Fruit fly (Drosophila melanogaster) whole organism, pupa: ENCODE results near the gene CG7368.

ENCODE experiments used
- CG10348 ChIP-seq: fragments of 200-800 bp; sonication (Bioruptor generic); IDR thresholded peaks from 2 replicates; pipeline ENCODE4 v1.3.6; 2022; ENCODE audit warnings: missing biosample characterization, missing genetic modification characterization
- CG13204 ChIP-seq: fragments of 200-800 bp; sonication (Bioruptor generic); optimal IDR thresholded peaks from 2 replicates; lab custom pipeline; 2018; ENCODE audit warnings: missing biosample characterization, mild to moderate bottlenecking, missing genetic modification characterization, moderate library complexity
- CG4496 ChIP-seq: fragments of 200-800 bp; sonication (Bioruptor generic); IDR thresholded peaks from 3 replicates; pipeline ENCODE4 v1.3.6; 2022; ENCODE audit warnings: missing biosample characterization, missing genetic modification characterization
- Pif1B ChIP-seq: fragments of 200-800 bp; sonication (Bioruptor generic); optimal IDR thresholded peaks from 3 replicates; lab custom pipeline; 2016; ENCODE audit warnings: missing biosample characterization, missing genetic modification characterization

DNA sequence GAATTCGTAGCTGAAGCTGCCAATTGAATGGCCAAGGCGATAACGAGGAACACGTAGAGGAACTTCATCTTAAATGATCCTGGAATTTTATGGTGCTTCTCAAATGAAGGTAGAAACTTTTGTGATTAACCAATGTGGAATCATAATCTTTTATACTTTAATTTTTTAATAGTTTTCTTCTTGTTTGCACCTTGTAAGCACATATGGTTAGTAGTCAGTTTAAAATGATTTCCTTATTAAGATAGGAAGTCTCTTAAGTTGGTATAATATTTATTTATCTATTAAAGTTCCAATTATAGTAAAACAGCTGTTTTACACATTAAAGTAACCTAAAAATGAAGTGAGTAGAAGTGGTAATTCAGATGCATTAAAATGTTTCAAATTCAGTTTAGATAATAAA, 16.1 kb upstream of the CG7368 start, which contains the start of gene CG43391:
- TF ChIP-seq CG4496: no peak
- TF ChIP-seq CG13204: no peak
- no peak for TF ChIP-seq Pif1B (GFP tag; lab: Kevin White, UChicago)
- TF ChIP-seq CG10348 (GFP tag; lab: Robert Waterston, UW): no peak
